Fruit fly (Drosophila melanogaster): ENCODE measurements around the gene Nnk.
A peak's percentile ranks its signal among the peaks of the same experiment; 100 is the strongest.

Nnk gene

dm6 chr3R:17818803-17819202, 13.8 kb upstream of the Nnk start (continued):
- no peak for TF ChIP-seq disco-r (GFP tag; optimal IDR thresholded peaks at IDR 0.05)
- TF ChIP-seq MESR4 (GFP tag; optimal IDR thresholded peaks at IDR 0.05) = no peak
- no peak for TF ChIP-seq CG3726 (GFP tag; IDR thresholded peaks at IDR 0.05)
- no peak for TF ChIP-seq insv (GFP tag; optimal IDR thresholded peaks at IDR 0.05)
- TF ChIP-seq yki (optimal IDR thresholded peaks at IDR 0.05) = no peak
- TF ChIP-seq CG7839 (tag; optimal IDR thresholded peaks at IDR 0.05) = peak; percentile 19
- no peak for TF ChIP-seq CG34422 (GFP tag; IDR thresholded peaks at IDR 0.05)
- no peak for TF ChIP-seq CG6854 (GFP tag; optimal IDR thresholded peaks at IDR 0.05)
- no peak for TF ChIP-seq CG8290 (GFP tag; optimal IDR thresholded peaks at IDR 0.05)
- peak in 1 of 2 experiments; percentile 50 for TF ChIP-seq CG8290 (tag; optimal IDR thresholded peaks at IDR 0.05)
- no peak for TF ChIP-seq exex (tag; optimal IDR thresholded peaks at IDR 0.05)
- no peak for TF ChIP-seq bowl (GFP tag; IDR thresholded peaks at IDR 0.05)
- peak; percentile 16; the same call in 1 of the 2 replicates for TF ChIP-seq Ptx1 (GFP tag; IDR thresholded peaks at IDR 0.05)
- no peak for TF ChIP-seq gfzf (GFP tag; optimal IDR thresholded peaks at IDR 0.05)
- no peak for TF ChIP-seq prd (optimal IDR thresholded peaks at IDR 0.05)
- TF ChIP-seq prd (GFP tag; IDR thresholded peaks at IDR 0.05) = no peak
- no peak for TF ChIP-seq CG9876 (GFP tag; optimal IDR thresholded peaks at IDR 0.05)
- TF ChIP-seq pan (optimal IDR thresholded peaks at IDR 0.05) = no peak
- TF ChIP-seq pan (GFP tag; optimal IDR thresholded peaks at IDR 0.05 in 1 of 2, IDR thresholded peaks at IDR 0.05 in 1 of 2) = no peak
- TF ChIP-seq CG8944 (GFP tag; optimal IDR thresholded peaks at IDR 0.05) = no peak
- TF ChIP-seq NFAT (GFP tag; IDR thresholded peaks at IDR 0.05) = no peak
- TF ChIP-seq CG4282 (GFP tag; optimal IDR thresholded peaks at IDR 0.05) = no peak
- no peak for TF ChIP-seq CG18476 (GFP tag; optimal IDR thresholded peaks at IDR 0.05)
- TF ChIP-seq dmrt11E (tag; optimal IDR thresholded peaks at IDR 0.05) = no peak
- TF ChIP-seq zf30C (GFP tag; optimal IDR thresholded peaks at IDR 0.05) = no peak
- no peak for TF ChIP-seq Atf3 (GFP tag; optimal IDR thresholded peaks at IDR 0.05)
- no peak for TF ChIP-seq Nf-YA (GFP tag; IDR thresholded peaks at IDR 0.05)
- TF ChIP-seq zen2 (GFP tag; IDR thresholded peaks at IDR 0.05; ENCODE audit: partially characterized antibody) = no peak
- no peak for TF ChIP-seq CG4404 (GFP tag; IDR thresholded peaks at IDR 0.05)
- peak; percentile 38; the same call in 1 of the 2 replicates for TF ChIP-seq CG32532 (GFP tag; IDR thresholded peaks at IDR 0.05)
- TF ChIP-seq crc (GFP tag; optimal IDR thresholded peaks at IDR 0.05) = no peak
- no peak for TF ChIP-seq phol (tag; optimal IDR thresholded peaks at IDR 0.05)
- no peak for TF ChIP-seq chinmo (GFP tag; IDR thresholded peaks at IDR 0.05; ENCODE audit: partially characterized antibody)
- TF ChIP-seq pb (GFP tag; optimal IDR thresholded peaks at IDR 0.05) = no peak
- TF ChIP-seq tna (GFP tag; IDR thresholded peaks at IDR 0.05; ENCODE audit: partially characterized antibody) = no peak
- TF ChIP-seq CG31224 (GFP tag; IDR thresholded peaks at IDR 0.05) = no peak
- no peak for TF ChIP-seq ftz-f1 (GFP tag; optimal IDR thresholded peaks at IDR 0.05)
- TF ChIP-seq sug (tag; optimal IDR thresholded peaks at IDR 0.05) = no peak
- no peak for TF ChIP-seq nau (GFP tag; optimal IDR thresholded peaks at IDR 0.05)
- TF ChIP-seq Dll (GFP tag; IDR thresholded peaks at IDR 0.05; ENCODE audit: partially characterized antibody) = no peak
- TF ChIP-seq Doc3 (GFP tag; IDR thresholded peaks at IDR 0.05; ENCODE audit: partially characterized antibody) = no peak
- TF ChIP-seq CG11247 (GFP tag; IDR thresholded peaks at IDR 0.05) = peak; percentile 16; the same call in 1 of the 2 replicates
- no peak for TF ChIP-seq CG4820 (GFP tag; optimal IDR thresholded peaks at IDR 0.05)
- TF ChIP-seq Lpt (GFP tag; optimal IDR thresholded peaks at IDR 0.05) = no peak
- peak; percentile 60 for TF ChIP-seq slbo (GFP tag; IDR thresholded peaks at IDR 0.05)
- peak; percentile 8 for TF ChIP-seq ATbp (GFP tag; optimal IDR thresholded peaks at IDR 0.05)
- no peak for TF ChIP-seq repo (GFP tag; optimal IDR thresholded peaks at IDR 0.05)
- TF ChIP-seq Lim3 (GFP tag; IDR thresholded peaks at IDR 0.05) = no peak
- no peak for TF ChIP-seq tap (tag; optimal IDR thresholded peaks at IDR 0.05)
- TF ChIP-seq wor (GFP tag; IDR thresholded peaks at IDR 0.05) = no peak
- TF ChIP-seq slou (GFP tag; optimal IDR thresholded peaks at IDR 0.05) = no peak
- TF ChIP-seq ci (GFP tag; IDR thresholded peaks at IDR 0.05) = no peak
- TF ChIP-seq CG13894 (tag; optimal IDR thresholded peaks at IDR 0.05) = no peak
- no peak for TF ChIP-seq CG8924 (tag; optimal IDR thresholded peaks at IDR 0.05)
